Fruit fly (Drosophila melanogaster): Measurements from ENCODE around the gene boi.

dm6 chrX:2457863-2458458, 11.9 kb downstream of the boi start:
- no peak for TF ChIP-seq salm (tag; optimal IDR thresholded peaks at IDR 0.05)
- TF ChIP-seq CG12219 (GFP tag; optimal IDR thresholded peaks at IDR 0.05): no peak
- TF ChIP-seq wdn (GFP tag; IDR thresholded peaks at IDR 0.05): no peak
- no peak for TF ChIP-seq ems (GFP tag; optimal IDR thresholded peaks at IDR 0.05)
- TF ChIP-seq prd (optimal IDR thresholded peaks at IDR 0.05): no peak
- no peak for TF ChIP-seq prd (GFP tag; IDR thresholded peaks at IDR 0.05)
- TF ChIP-seq B-H2 (GFP tag; optimal IDR thresholded peaks at IDR 0.05): no peak
- no peak for TF ChIP-seq CG18011 (GFP tag; optimal IDR thresholded peaks at IDR 0.05)
- TF ChIP-seq z (GFP tag; IDR thresholded peaks at IDR 0.05): no peak
- no peak for TF ChIP-seq CG3995 (GFP tag; optimal IDR thresholded peaks at IDR 0.05)
- no peak for TF ChIP-seq kni (GFP tag; optimal IDR thresholded peaks at IDR 0.05)
- no peak for TF ChIP-seq Dll (GFP tag; IDR thresholded peaks at IDR 0.05; ENCODE audit: partially characterized antibody)
- no peak for TF ChIP-seq ERR (GFP tag; optimal IDR thresholded peaks at IDR 0.05)
- TF ChIP-seq E2f2 (GFP tag; IDR thresholded peaks at IDR 0.05): no peak
- no peak for TF ChIP-seq MBD-R2 (GFP tag; IDR thresholded peaks at IDR 0.05)

All from whole organism, embryonic.